Worm (Caenorhabditis elegans): ENCODE results near the gene scvp-1.

Gene scvp-1

DNA sequence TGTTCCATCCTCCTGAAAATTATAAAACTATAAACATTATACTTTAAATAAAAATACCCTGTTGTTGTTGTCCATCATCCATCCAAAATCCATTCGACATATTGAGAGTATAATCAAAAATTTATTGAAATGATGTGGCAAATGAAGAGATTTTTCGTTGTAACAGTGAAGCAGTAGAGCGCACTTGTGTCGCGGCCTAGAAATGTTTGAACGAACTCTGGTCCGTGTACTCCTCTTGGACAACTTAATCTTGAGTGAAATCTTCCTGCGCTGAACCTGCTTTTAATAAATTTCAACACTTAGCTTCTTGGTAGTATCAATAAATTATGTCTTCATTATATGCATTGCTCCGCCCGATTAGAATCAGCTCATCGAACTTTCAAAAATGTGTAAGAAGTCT is 36.5 kb downstream of the scvp-1 start, which contains the start of the genes F32D8.14 and F32D8.5 (continued):
- TF ChIP-seq mdl-1 (tag; optimal IDR thresholded peaks at IDR 0.05) (no peak), R02D3.7 (tag; optimal IDR thresholded peaks at IDR 0.05) (peak; percentile 41), ceh-16 (tag; optimal IDR thresholded peaks at IDR 0.05) (no peak), aly-2 (tag; optimal IDR thresholded peaks at IDR 0.05) (no peak), ceh-9 (tag; optimal IDR thresholded peaks at IDR 0.05) (no peak)

DNA sequence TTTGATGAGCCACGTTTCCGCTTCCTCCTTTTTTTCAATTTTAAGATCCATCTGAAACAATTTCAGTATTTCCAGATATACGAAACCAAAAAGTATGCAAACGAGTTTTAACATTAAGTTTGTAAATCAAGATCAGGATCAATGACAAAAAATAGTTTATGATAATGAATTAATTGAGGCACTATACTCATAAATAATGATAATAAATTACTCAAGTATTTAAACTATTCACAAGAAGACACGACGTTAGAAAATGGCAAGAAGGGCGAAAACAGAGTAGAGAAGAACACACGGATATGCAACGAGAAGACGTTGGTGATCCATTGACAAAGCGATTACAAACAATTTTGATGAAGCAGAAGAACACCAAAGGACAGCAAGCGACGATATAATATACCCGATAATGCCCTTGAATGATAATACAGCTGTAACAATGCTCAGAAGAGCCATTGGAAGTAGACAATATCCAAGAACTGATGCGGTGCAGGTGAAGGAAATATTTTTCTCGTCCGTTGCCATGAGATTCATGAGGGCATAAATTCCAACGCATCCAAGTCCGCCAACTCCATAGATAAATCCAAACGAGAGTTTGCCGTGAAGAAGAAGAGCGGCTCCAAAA is 37.5 kb downstream of the scvp-1 start, which contains the start of gene F32D8.4:
F32D8.4 (minus strand) TSS at position 51 of the 619 bp plus-strand sequence.
- TF ChIP-seq nhr-28 (tag; optimal IDR thresholded peaks at IDR 0.05) = no peak
- no peak for TF ChIP-seq tbx-2 (tag; optimal IDR thresholded peaks at IDR 0.05)
- no peak for TF ChIP-seq aly-2 (tag; optimal IDR thresholded peaks at IDR 0.05)
- TF ChIP-seq fkh-2 (tag; optimal IDR thresholded peaks at IDR 0.05) = no peak
- TF ChIP-seq mdl-1 (tag; optimal IDR thresholded peaks at IDR 0.05) = no peak
- no peak for TF ChIP-seq nhr-25 (tag; optimal IDR thresholded peaks at IDR 0.05)
- no peak for TF ChIP-seq unc-39 (tag; optimal IDR thresholded peaks at IDR 0.05)
- no peak for TF ChIP-seq nhr-76 (tag; optimal IDR thresholded peaks at IDR 0.05)
- no peak for TF ChIP-seq elt-2 (tag; optimal IDR thresholded peaks at IDR 0.05)
- no peak for TF ChIP-seq zag-1 (tag; optimal IDR thresholded peaks at IDR 0.05)
- no peak for TF ChIP-seq hmg-11 (tag; optimal IDR thresholded peaks at IDR 0.05)
- no peak for TF ChIP-seq nhr-11 (tag; optimal IDR thresholded peaks at IDR 0.05)
- no peak for TF ChIP-seq ceh-9 (tag; optimal IDR thresholded peaks at IDR 0.05)
- no peak for TF ChIP-seq ceh-16 (tag; optimal IDR thresholded peaks at IDR 0.05)
- no peak for TF ChIP-seq lsy-12 (tag; optimal IDR thresholded peaks at IDR 0.05)
- no peak for TF ChIP-seq nhr-12 (tag; optimal IDR thresholded peaks at IDR 0.05)
- TF ChIP-seq egl-27 (tag; optimal IDR thresholded peaks at IDR 0.05) = no peak

DNA sequence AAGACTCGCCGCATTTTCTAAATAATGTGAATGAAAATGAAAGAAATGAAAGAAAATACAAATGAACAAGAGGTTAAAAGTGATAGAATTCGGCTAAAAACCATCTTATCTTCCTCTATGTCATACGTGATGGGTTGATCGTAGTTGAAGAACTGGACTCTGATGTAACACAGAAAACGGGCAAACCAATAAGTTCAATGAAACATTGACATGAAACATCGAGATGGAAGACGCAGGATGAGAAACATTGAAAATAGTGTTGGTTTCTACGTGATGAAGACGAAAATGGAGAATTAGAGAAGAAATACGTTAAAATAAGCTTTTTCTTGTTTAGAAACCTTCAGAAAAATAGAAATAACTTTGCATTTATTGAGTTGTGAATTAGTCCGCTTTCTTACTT is 40.1 kb downstream of the scvp-1 start, which contains the start of gene F32D8.12:
F32D8.12 (minus strand) TSS at position 48 of the 400 bp plus-strand sequence.
- TF ChIP-seq nfya-1 (tag; optimal IDR thresholded peaks at IDR 0.05; ENCODE audit: insufficient read depth) (peak; percentile 47), eor-1 (tag; optimal IDR thresholded peaks at IDR 0.05) (no peak), ceh-28 (tag; optimal IDR thresholded peaks at IDR 0.05) (peak; percentile 9), pqm-1 (tag; optimal IDR thresholded peaks at IDR 0.05) (peak; percentile 57), ceh-16 (tag; optimal IDR thresholded peaks at IDR 0.05) (no peak), nhr-23 (tag; optimal IDR thresholded peaks at IDR 0.05) (peak; percentile 77), nhr-43 (tag; optimal IDR thresholded peaks at IDR 0.05; ENCODE audit: poor library complexity, severe bottlenecking) (peak; percentile 65), ceh-9 (tag; optimal IDR thresholded peaks at IDR 0.05) (no peak), elt-2 (tag; optimal IDR thresholded peaks at IDR 0.05) (peak; percentile 39), egl-5 (tag; optimal IDR thresholded peaks at IDR 0.05) (no peak), pha-4 (tag; optimal IDR thresholded peaks at IDR 0.05) (peak; percentile 35), fos-1 (tag; optimal IDR thresholded peaks at IDR 0.05) (no peak), aly-2 (tag; optimal IDR thresholded peaks at IDR 0.05) (no peak)

DNA sequence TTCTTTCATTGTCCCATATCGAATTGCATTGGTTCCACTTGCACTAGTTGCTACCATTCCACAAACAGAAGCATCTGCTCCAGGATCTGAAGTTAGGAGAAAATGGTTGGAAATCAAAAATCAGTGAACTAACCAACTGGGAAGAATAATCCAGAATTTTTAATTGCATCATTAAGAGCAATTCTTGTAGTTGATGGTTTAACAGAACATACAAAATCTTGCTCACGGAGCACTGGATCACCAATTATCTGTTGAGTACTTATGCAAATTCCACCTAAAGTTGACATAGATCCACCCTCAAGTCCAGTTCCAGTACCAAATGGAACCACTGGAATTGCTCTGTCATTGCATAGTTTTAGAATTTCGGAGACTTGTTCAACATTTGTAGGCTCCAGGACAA is 41.3 kb downstream of the scvp-1 start:
- TF ChIP-seq nfya-1 (tag; optimal IDR thresholded peaks at IDR 0.05; ENCODE audit: insufficient read depth) = no peak
- TF ChIP-seq pqm-1 (tag; optimal IDR thresholded peaks at IDR 0.05) = no peak
- peak; percentile 63 for TF ChIP-seq ama-1 (optimal IDR thresholded peaks at IDR 0.05)

DNA sequence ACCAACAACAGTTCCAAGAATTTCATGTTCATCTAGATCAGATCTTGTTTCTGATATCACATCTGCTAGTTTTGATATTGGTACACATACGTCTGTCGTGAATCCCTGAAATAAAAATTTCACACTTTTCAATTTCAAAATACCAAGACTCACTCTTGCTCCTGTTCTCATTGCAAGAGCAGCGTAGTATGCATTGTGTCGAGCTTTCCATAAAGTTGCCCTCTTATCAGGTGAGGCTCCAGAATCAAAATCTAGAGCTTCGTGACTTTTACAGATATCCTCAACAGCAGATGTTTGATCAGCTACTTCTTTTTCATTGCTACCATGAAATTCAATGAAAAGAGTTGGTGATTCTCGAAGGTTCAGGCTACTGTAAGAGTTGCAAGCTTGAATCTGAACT is 42.1 kb downstream of the scvp-1 start, which contains the start of gene F32D8.11:
F32D8.11 (minus strand) TSS at position 101 of the 400 bp plus-strand sequence.
- TF ChIP-seq nfya-1 (tag; optimal IDR thresholded peaks at IDR 0.05; ENCODE audit: insufficient read depth) (no peak), daf-12 (tag; optimal IDR thresholded peaks at IDR 0.05) (no peak), nhr-76 (tag; optimal IDR thresholded peaks at IDR 0.05) (no peak), egl-5 (tag; optimal IDR thresholded peaks at IDR 0.05) (no peak), R02D3.7 (tag; optimal IDR thresholded peaks at IDR 0.05) (no peak), ceh-28 (tag; optimal IDR thresholded peaks at IDR 0.05) (no peak), lin-39 (tag; optimal IDR thresholded peaks at IDR 0.05) (no peak), mdl-1 (tag; optimal IDR thresholded peaks at IDR 0.05) (no peak), lin-15B (tag; optimal IDR thresholded peaks at IDR 0.05) (no peak), snpc-4 (tag; optimal IDR thresholded peaks at IDR 0.05) (no peak), pha-4 (tag; optimal IDR thresholded peaks at IDR 0.05) (no peak), ama-1 (optimal IDR thresholded peaks at IDR 0.05) (no peak), nhr-43 (tag; optimal IDR thresholded peaks at IDR 0.05; ENCODE audit: poor library complexity, severe bottlenecking) (no peak)

Measured in whole organism, L3 larva.